Worm (Caenorhabditis elegans) whole organism, late embryonic: ENCODE results near the gene srr-3.

Source experiments
- C08G9.2 ChIP-seq: sonication (generic microtip); optimal IDR thresholded peaks from 2 replicates; lab custom pipeline; 2016; ENCODE audit warnings: mild to moderate bottlenecking, missing genetic modification characterization, moderate library complexity, missing compliant biosample characterization
- K02D7.2 ChIP-seq: sonication (generic microtip); optimal IDR thresholded peaks from 2 replicates; lab custom pipeline; 2017; ENCODE audit warnings: mild to moderate bottlenecking, missing genetic modification characterization, missing compliant biosample characterization
- ahr-1 ChIP-seq: sonication (generic microtip); optimal IDR thresholded peaks from 2 replicates; lab custom pipeline; 2016; ENCODE audit warnings: missing genetic modification characterization, missing compliant biosample characterization
- ceh-14 ChIP-seq: sonication (generic microtip); optimal IDR thresholded peaks from 2 replicates; lab custom pipeline; 2016; ENCODE audit warnings: missing genotype, missing genetic modification characterization, missing compliant biosample characterization
- ceh-18 ChIP-seq: sonication (generic microtip); optimal IDR thresholded peaks from 2 replicates; lab custom pipeline; 2016; ENCODE audit warnings: missing genetic modification characterization, missing compliant biosample characterization
- ceh-22 ChIP-seq: sonication (generic microtip); optimal IDR thresholded peaks from 2 replicates; lab custom pipeline; 2017; ENCODE audit warnings: missing biosample characterization, missing genetic modification characterization
- ceh-45 ChIP-seq: fragments of 200-800 bp; sonication (Bioruptor generic); IDR thresholded peaks from 2 replicates; pipeline ENCODE4 v1.3.6; 2022; ENCODE audit warnings: missing genetic modification reagents, missing genetic modification characterization, missing compliant biosample characterization
- elt-2 ChIP-seq: sonication (generic microtip); optimal IDR thresholded peaks from 2 replicates; lab custom pipeline; 2016; ENCODE audit warnings: missing genetic modification reagents, missing genetic modification characterization, missing compliant biosample characterization
- fkh-10 ChIP-seq: fragments of 150-350 bp; optimal IDR thresholded peaks from 2 replicates; lab custom pipeline; 2014; ENCODE audit warnings: missing biosample characterization, missing genetic modification reagents, missing genetic modification characterization
- hlh-15 ChIP-seq: sonication (generic microtip); optimal IDR thresholded peaks from 2 replicates; lab custom pipeline; 2016; ENCODE audit warnings: missing genetic modification characterization, missing compliant biosample characterization
- hlh-30 ChIP-seq: sonication (generic microtip); optimal IDR thresholded peaks from 2 replicates; lab custom pipeline; 2017; ENCODE audit warnings: antibody characterized with exemption, missing genetic modification characterization, missing compliant biosample characterization; ENCODE audit not compliant: insufficient read depth
- lim-6 ChIP-seq: sonication (generic microtip); optimal IDR thresholded peaks from 2 replicates; lab custom pipeline; 2016; ENCODE audit warnings: missing genetic modification characterization, missing compliant biosample characterization
- mec-3 ChIP-seq: sonication (generic microtip); optimal IDR thresholded peaks from 2 replicates; lab custom pipeline; 2016; ENCODE audit warnings: borderline replicate concordance, missing genetic modification characterization, missing compliant biosample characterization
- pax-1 ChIP-seq: fragments of 150-350 bp; optimal IDR thresholded peaks from 2 replicates; lab custom pipeline; 2014; ENCODE audit warnings: missing biosample characterization, missing genetic modification characterization
- ref-2 ChIP-seq: sonication (generic microtip); optimal IDR thresholded peaks from 2 replicates; lab custom pipeline; 2016; ENCODE audit warnings: missing genetic modification characterization, missing compliant biosample characterization
- tbx-2 ChIP-seq: sonication (generic microtip); optimal IDR thresholded peaks from 2 replicates; lab custom pipeline; 2016; ENCODE audit warnings: missing genetic modification characterization, missing compliant biosample characterization
- tbx-7 ChIP-seq: sonication (generic microtip); optimal IDR thresholded peaks from 2 replicates; lab custom pipeline; 2016; ENCODE audit warnings: missing genotype, missing genetic modification characterization, missing compliant biosample characterization
- unc-42 ChIP-seq: sonication (generic microtip); optimal IDR thresholded peaks from 2 replicates; lab custom pipeline; 2016; ENCODE audit warnings: missing genotype, missing genetic modification characterization, missing compliant biosample characterization
- unc-55 ChIP-seq: sonication (generic microtip); optimal IDR thresholded peaks from 2 replicates; lab custom pipeline; 2017; ENCODE audit warnings: missing biosample characterization, missing genetic modification reagents, missing genetic modification characterization
- ztf-16 ChIP-seq: sonication (generic microtip); optimal IDR thresholded peaks from 2 replicates; lab custom pipeline; 2017; ENCODE audit warnings: missing genetic modification characterization, missing compliant biosample characterization

The srr-3 gene

ce11 chrV:16467840-16468239 is 40.7 kb downstream of the srr-3 start, which contains the start of gene sru-44:
Gene sru-44 (minus strand): TSS chrV:16467940.
- TF ChIP-seq tbx-2 (tag; lab: Kevin White, UChicago) (no peak), fkh-10 (GFP tag; lab: Kevin White, UChicago) (no peak), hlh-15 (no peak), K02D7.2 (tag; lab: Kevin White, UChicago) (no peak), hlh-30 (tag; lab: Kevin White, UChicago) (no peak), ceh-22 (tag; lab: Kevin White, UChicago) (no peak), ceh-14 (no peak), ahr-1 (no peak), elt-2 (tag; lab: Kevin White, UChicago) (no peak), ceh-45 (GFP tag; lab: Robert Waterston, UW) (no peak), ceh-18 (tag; lab: Kevin White, UChicago) (no peak), unc-42 (no peak)

- no peak for TF ChIP-seq lim-6 (tag; lab: Kevin White, UChicago)
Observed at ce11 chrV:16460866-16461265, 47.7 kb downstream of the srr-3 start, which contains the start of gene srh-142. Gene srh-142 (minus strand): TSS chrV:16460966.

- TF ChIP-seq ztf-16 (tag; lab: Kevin White, UChicago) (no peak), mec-3 (no peak), unc-42 (no peak), C08G9.2 (tag; lab: Kevin White, UChicago) (no peak), ahr-1 (no peak), tbx-7 (tag; lab: Kevin White, UChicago) (no peak), pax-1 (tag; lab: Kevin White, UChicago) (no peak)
- TF ChIP-seq, all 69 proteins: peak for 0
Observed at ce11 chrV:16459377-16459776, 49.2 kb downstream of the srr-3 start.

- TF ChIP-seq hlh-15 (no peak), ref-2 (no peak), unc-55 (GFP tag; lab: Kevin White, UChicago) (no peak)
Observed at ce11 chrV:16458714-16459113, 49.9 kb downstream of the srr-3 start, which contains the start of gene str-15. Gene str-15 (minus strand): TSS chrV:16458814.
